Fruit fly (Drosophila melanogaster): ENCODE data around the gene CG14204.

CG14204 gene

DNA sequence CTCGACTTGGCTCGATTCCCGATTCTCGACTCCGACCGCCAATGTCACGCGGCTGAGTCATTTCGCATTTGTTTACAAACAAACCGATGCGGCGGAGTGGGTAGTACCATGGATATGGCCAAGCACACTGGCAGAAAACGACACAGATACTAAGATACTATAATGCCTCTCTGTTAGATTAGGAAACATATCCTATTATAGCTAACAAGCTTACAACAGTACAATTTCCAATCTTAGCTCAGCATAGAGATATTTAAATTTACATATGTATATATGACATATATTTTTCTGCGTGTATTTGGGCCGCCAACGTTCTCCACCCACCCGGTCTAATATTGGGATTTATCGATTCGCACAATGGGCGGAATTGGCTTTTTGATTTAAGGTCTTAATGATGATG lies 20.5 kb downstream of the CG14204 start (continued):
- TF ChIP-seq GATAe (GFP tag; conservative IDR thresholded peaks at IDR 0.05) (no peak), CG17612 (GFP tag; IDR thresholded peaks at IDR 0.05) (no peak), slbo (GFP tag; IDR thresholded peaks at IDR 0.05) (peak; percentile 87), ind (GFP tag; optimal IDR thresholded peaks at IDR 0.05) (peak; percentile 76), phol (tag; optimal IDR thresholded peaks at IDR 0.05) (peak; percentile 69), shn (GFP tag; optimal IDR thresholded peaks at IDR 0.05) (no peak), Ets65A (GFP tag) (peak; percentile 94), MESR4 (GFP tag; optimal IDR thresholded peaks at IDR 0.05) (no peak), CG31224 (GFP tag; IDR thresholded peaks at IDR 0.05) (peak; percentile 83), CG10147 (GFP tag; optimal IDR thresholded peaks at IDR 0.05) (peak; percentile 60), CG3838 (GFP tag; optimal IDR thresholded peaks at IDR 0.05) (no peak), nerfin-1 (tag; optimal IDR thresholded peaks at IDR 0.05) (peak; percentile 23), CG30403 (GFP tag; optimal IDR thresholded peaks at IDR 0.05) (peak; percentile 74), CG33213 (GFP tag; optimal IDR thresholded peaks at IDR 0.05) (no peak), disco-r (GFP tag; optimal IDR thresholded peaks at IDR 0.05) (no peak), CG18599 (GFP tag; optimal IDR thresholded peaks at IDR 0.05) (peak; percentile 81), Sry-β (GFP tag; optimal IDR thresholded peaks at IDR 0.05) (no peak), Vsx1 (GFP tag; optimal IDR thresholded peaks at IDR 0.05) (peak; percentile 68), PHDP (tag; optimal IDR thresholded peaks at IDR 0.05) (peak; percentile 71), Hr3 (GFP tag; optimal IDR thresholded peaks at IDR 0.05) (peak; percentile 64), H2.0 (GFP tag; IDR thresholded peaks at IDR 0.05) (peak; percentile 71), exex (tag; optimal IDR thresholded peaks at IDR 0.05) (peak; percentile 33), gt (GFP tag; IDR thresholded peaks at IDR 0.05) (peak; percentile 35; the same call in 1 of the 2 replicates), jing (GFP tag; optimal IDR thresholded peaks at IDR 0.05) (peak; percentile 39), lilli (GFP tag; optimal IDR thresholded peaks at IDR 0.05) (peak; percentile 85), CG17361 (GFP tag; IDR thresholded peaks at IDR 0.05) (peak; percentile 68; the same call in 2 of the 3 replicates), CG17328 (GFP tag; IDR thresholded peaks at IDR 0.05) (peak; percentile 74), Oli (tag; optimal IDR thresholded peaks at IDR 0.05) (peak; percentile 78), nau (GFP tag; optimal IDR thresholded peaks at IDR 0.05) (peak; percentile 59), CG6765 (GFP tag; optimal IDR thresholded peaks at IDR 0.05) (peak; percentile 72), D19A (tag; optimal IDR thresholded peaks at IDR 0.05) (peak; percentile 42), lbe (GFP tag; optimal IDR thresholded peaks at IDR 0.05) (peak; percentile 30), CHES-1-like (GFP tag; optimal IDR thresholded peaks at IDR 0.05) (peak; percentile 44), ssp (GFP tag; IDR thresholded peaks at IDR 0.05) (peak; percentile 59), CG9609 (GFP tag; optimal IDR thresholded peaks at IDR 0.05) (no peak), grau (tag; optimal IDR thresholded peaks at IDR 0.05) (peak; percentile 78), CG6854 (GFP tag; optimal IDR thresholded peaks at IDR 0.05) (peak; percentile 39), her (GFP tag; optimal IDR thresholded peaks at IDR 0.05) (no peak), onecut (GFP tag; IDR thresholded peaks at IDR 0.05) (peak; percentile 54), corto (GFP tag; optimal IDR thresholded peaks at IDR 0.05) (peak; percentile 44), Usf (GFP tag; optimal IDR thresholded peaks at IDR 0.05) (no peak), CG32532 (GFP tag; IDR thresholded peaks at IDR 0.05) (peak; percentile 89), CG11247 (GFP tag; IDR thresholded peaks at IDR 0.05) (peak; percentile 77), CG13894 (tag; optimal IDR thresholded peaks at IDR 0.05) (peak; percentile 59)
